Fruit fly (Drosophila melanogaster) whole organism, embryonic: ENCODE measurements around the gene CG43759.
A peak's percentile ranks its signal among the peaks of the same experiment; 100 is the strongest.

Experiments
- CG10147 ChIP-seq: fragments of 200-800 bp; sonication (Bioruptor generic); optimal IDR thresholded peaks from 2 replicates; lab custom pipeline; 2019; ENCODE audit warnings: missing biosample characterization, mild to moderate bottlenecking, missing genetic modification characterization, moderate library complexity
- CG10267 ChIP-seq: fragments of 200-800 bp; sonication (Bioruptor generic); optimal IDR thresholded peaks from 2 replicates; lab custom pipeline; 2018; ENCODE audit warnings: missing biosample characterization, mild to moderate bottlenecking, missing genetic modification characterization, moderate library complexity
- CG10654 ChIP-seq: fragments of 200-800 bp; sonication (Bioruptor generic); optimal IDR thresholded peaks from 2 replicates; lab custom pipeline; 2016; ENCODE audit warnings: missing biosample characterization, missing genetic modification characterization
- CG12071 ChIP-seq: fragments of 200-800 bp; sonication (Bioruptor generic); optimal IDR thresholded peaks from 3 replicates; lab custom pipeline; 2018; ENCODE audit warnings: missing biosample characterization, mild to moderate bottlenecking, missing genetic modification characterization
- CG12391 ChIP-seq: fragments of 200-800 bp; sonication (Bioruptor generic); optimal IDR thresholded peaks from 3 replicates; lab custom pipeline; 2018; ENCODE audit warnings: missing biosample characterization, mild to moderate bottlenecking, missing genetic modification characterization, moderate library complexity
- CG12942 ChIP-seq: fragments of 200-800 bp; sonication (Bioruptor generic); optimal IDR thresholded peaks from 3 replicates; lab custom pipeline; 2016; ENCODE audit warnings: missing biosample characterization, missing genetic modification characterization
- CG1603 ChIP-seq: fragments of 200-800 bp; sonication (Bioruptor generic); optimal IDR thresholded peaks from 2 replicates; lab custom pipeline; 2019; ENCODE audit warnings: missing biosample characterization, mild to moderate bottlenecking, missing genetic modification characterization, moderate library complexity
- CG17359 ChIP-seq: fragments of 200-800 bp; sonication (Bioruptor generic); optimal IDR thresholded peaks from 3 replicates; lab custom pipeline; 2018; ENCODE audit warnings: missing biosample characterization, mild to moderate bottlenecking, missing genetic modification characterization, moderate library complexity
- CG17829 ChIP-seq: fragments of 200-800 bp; optimal IDR thresholded peaks from 2 replicates; lab custom pipeline; 2019; ENCODE audit warnings: missing biosample characterization, mild to moderate bottlenecking, missing genetic modification characterization, moderate library complexity
- CG2116 ChIP-seq: fragments of 200-800 bp; sonication (Bioruptor generic); optimal IDR thresholded peaks from 3 replicates; lab custom pipeline; 2018; ENCODE audit warnings: missing biosample characterization, mild to moderate bottlenecking, missing genetic modification characterization
- CG33213 ChIP-seq: fragments of 200-800 bp; sonication (Bioruptor generic); optimal IDR thresholded peaks from 3 replicates; lab custom pipeline; 2016; ENCODE audit warnings: missing biosample characterization, missing genetic modification characterization
- CG3407 ChIP-seq: fragments of 200-800 bp; sonication (Bioruptor generic); optimal IDR thresholded peaks from 2 replicates; lab custom pipeline; 2018; ENCODE audit warnings: missing biosample characterization, mild to moderate bottlenecking, missing genetic modification characterization
- CG3838 ChIP-seq: fragments of 200-800 bp; sonication (Bioruptor generic); optimal IDR thresholded peaks from 3 replicates; lab custom pipeline; 2016; ENCODE audit warnings: missing biosample characterization, missing genetic modification characterization
- CG3847 ChIP-seq: fragments of 200-800 bp; sonication (Bioruptor generic); IDR thresholded peaks from 2 replicates; pipeline ENCODE4 v1.3.6; 2022; ENCODE audit warnings: missing biosample characterization, missing genetic modification characterization
- CG4424 ChIP-seq: fragments of 200-800 bp; sonication (Bioruptor generic); optimal IDR thresholded peaks from 3 replicates; lab custom pipeline; 2016; ENCODE audit warnings: missing biosample characterization, missing genetic modification characterization
- CG5953 ChIP-seq: fragments of 200-800 bp; sonication (Bioruptor generic); IDR thresholded peaks from 2 replicates; pipeline ENCODE4 v1.3.6; 2022; ENCODE audit warnings: missing biosample characterization, missing genetic modification characterization
- CG7786 ChIP-seq: fragments of 200-800 bp; sonication (Bioruptor generic); optimal IDR thresholded peaks from 2 replicates; lab custom pipeline; 2016; ENCODE audit warnings: missing biosample characterization, missing genetic modification characterization
- CG8944 ChIP-seq: fragments of 200-800 bp; sonication (Bioruptor generic); optimal IDR thresholded peaks from 3 replicates; lab custom pipeline; 2016; ENCODE audit warnings: missing biosample characterization, missing genetic modification characterization
- Dek ChIP-seq: fragments of 200-800 bp; sonication (Bioruptor generic); optimal IDR thresholded peaks from 3 replicates; lab custom pipeline; 2019; ENCODE audit warnings: missing biosample characterization, mild to moderate bottlenecking, missing genetic modification characterization, moderate library complexity
- Dfd ChIP-seq, 2 experiments: fragments of >200 bp; optimal IDR thresholded peaks; 2 replicates each; lab custom pipeline; 2017; ENCODE audit warnings: missing biosample characterization in 2 of 2, missing genetic modification characterization in 2 of 2
- Dp ChIP-seq: fragments of 200-800 bp; sonication (Bioruptor generic); optimal IDR thresholded peaks from 2 replicates; lab custom pipeline; 2018; ENCODE audit warnings: missing biosample characterization, mild to moderate bottlenecking, missing genetic modification characterization, moderate library complexity
- Ets97D ChIP-seq: fragments of 200-800 bp; sonication (Bioruptor generic); optimal IDR thresholded peaks from 3 replicates; lab custom pipeline; 2016; ENCODE audit warnings: missing biosample characterization, missing genetic modification characterization
- Gug ChIP-seq: fragments of 200-800 bp; sonication (Bioruptor generic); IDR thresholded peaks from 4 replicates; pipeline ENCODE4 v1.3.6; 2022; ENCODE audit warnings: missing biosample characterization, missing genetic modification characterization
- H2.0 ChIP-seq: fragments of 200-800 bp; sonication (Bioruptor generic); IDR thresholded peaks from 2 replicates; pipeline ENCODE4 v1.3.6; 2022; ENCODE audit warnings: missing biosample characterization, missing genetic modification characterization
- Jarid2 ChIP-seq: fragments of 200-800 bp; sonication (Bioruptor generic); optimal IDR thresholded peaks from 3 replicates; lab custom pipeline; 2017; ENCODE audit warnings: mild to moderate bottlenecking, missing biosample characterization, missing genetic modification reagents, missing genetic modification characterization
- Kr ChIP-seq: fragments of 200-800 bp; sonication (Bioruptor generic); optimal IDR thresholded peaks from 2 replicates; lab custom pipeline; 2017; ENCODE audit warnings: missing biosample characterization, mild to moderate bottlenecking, missing genetic modification characterization
- Lim3 ChIP-seq: fragments of 200-800 bp; sonication (Bioruptor generic); IDR thresholded peaks from 2 replicates; pipeline ENCODE4 v1.3.6; 2022; ENCODE audit warnings: missing biosample characterization, missing genetic modification characterization
- Mrtf ChIP-seq: fragments of 200-800 bp; sonication (Bioruptor generic); IDR thresholded peaks from 3 replicates; pipeline ENCODE4 v1.3.6; 2022; ENCODE audit warnings: missing biosample characterization, missing genetic modification characterization
- Oaz ChIP-seq: fragments of 200-800 bp; sonication (Bioruptor generic); IDR thresholded peaks from 2 replicates; pipeline ENCODE4 v1.3.6; 2022; ENCODE audit warnings: missing biosample characterization, missing genetic modification characterization
- Six4 ChIP-seq: fragments of 200-800 bp; sonication (Bioruptor generic); optimal IDR thresholded peaks from 2 replicates; lab custom pipeline; 2016; ENCODE audit warnings: missing biosample characterization, missing genetic modification characterization
- Xbp1 ChIP-seq: fragments of 200-800 bp; sonication (Bioruptor generic); optimal IDR thresholded peaks from 3 replicates; lab custom pipeline; 2016; ENCODE audit warnings: missing biosample characterization, mild to moderate bottlenecking, missing genetic modification characterization
- abd-A ChIP-seq: fragments of 200-800 bp; sonication (Bioruptor generic); optimal IDR thresholded peaks from 3 replicates; lab custom pipeline; 2019; ENCODE audit warnings: missing biosample characterization, mild to moderate bottlenecking, missing genetic modification characterization, moderate library complexity
- bcd ChIP-seq: fragments of 200-800 bp; sonication (Bioruptor generic); optimal IDR thresholded peaks from 2 replicates; lab custom pipeline; 2017; ENCODE audit warnings: missing biosample characterization, mild to moderate bottlenecking, missing genetic modification characterization
- bsh ChIP-seq, 2 experiments: fragments of 200-800 bp; sonication (Bioruptor generic); optimal IDR thresholded peaks; 2 replicates each; lab custom pipeline; 2017 to 2018; ENCODE audit warnings: mild to moderate bottlenecking in 2 of 2, missing biosample characterization in 2 of 2, missing genetic modification characterization in 2 of 2, moderate library complexity in 1 of 2
- chif ChIP-seq, 2 experiments: fragments of 200-800 bp; sonication (Bioruptor generic); optimal IDR thresholded peaks; 3 replicates each; lab custom pipeline; 2016; ENCODE audit warnings: missing biosample characterization in 2 of 2, missing genetic modification characterization in 2 of 2
- chm ChIP-seq: fragments of 200-800 bp; sonication (Bioruptor generic); IDR thresholded peaks from 2 replicates; pipeline ENCODE4 v1.3.6; 2022; ENCODE audit warnings: missing biosample characterization, missing genetic modification characterization
- danr ChIP-seq: fragments of 200-800 bp; sonication (Bioruptor generic); IDR thresholded peaks from 2 replicates; pipeline ENCODE4 v1.3.6; 2022; ENCODE audit warnings: missing biosample characterization, missing genetic modification characterization
- dysf ChIP-seq: fragments of 200-800 bp; sonication (Bioruptor generic); IDR thresholded peaks from 3 replicates; pipeline ENCODE4 v1.3.6; 2022; ENCODE audit warnings: missing biosample characterization, missing genetic modification characterization
- eve ChIP-seq, 2 experiments: fragments of >200 bp; optimal IDR thresholded peaks; 2 replicates each; lab custom pipeline; 2017; ENCODE audit warnings: missing biosample characterization in 2 of 2, missing genetic modification characterization in 2 of 2
- ftz-f1 ChIP-seq: fragments of 200-800 bp; sonication (Bioruptor generic); optimal IDR thresholded peaks from 2 replicates; lab custom pipeline; 2016; ENCODE audit warnings: missing biosample characterization, missing genetic modification characterization
- gce ChIP-seq: fragments of 200-800 bp; sonication (Bioruptor generic); IDR thresholded peaks from 3 replicates; pipeline ENCODE4 v1.3.6; 2022; ENCODE audit warnings: missing biosample characterization, missing genetic modification characterization
- gro ChIP-seq: fragments of 200-800 bp; sonication (Bioruptor generic); optimal IDR thresholded peaks from 2 replicates; lab custom pipeline; 2016; ENCODE audit warnings: missing biosample characterization, missing genetic modification characterization
- hbn ChIP-seq: fragments of 200-800 bp; sonication (Bioruptor generic); IDR thresholded peaks from 2 replicates; pipeline ENCODE4 v1.3.6; 2022; ENCODE audit warnings: missing biosample characterization, missing genetic modification characterization; ENCODE audit not compliant: partially characterized antibody
- pho ChIP-seq: fragments of 200-800 bp; sonication (Bioruptor generic); optimal IDR thresholded peaks from 2 replicates; lab custom pipeline; 2016; ENCODE audit warnings: missing biosample characterization, missing genetic modification characterization
- pita ChIP-seq: fragments of 200-800 bp; sonication (Bioruptor generic); optimal IDR thresholded peaks from 2 replicates; lab custom pipeline; 2017; ENCODE audit warnings: missing biosample characterization, mild to moderate bottlenecking, missing genetic modification characterization
- scrt ChIP-seq: fragments of 200-800 bp; sonication (Bioruptor generic); optimal IDR thresholded peaks from 2 replicates; lab custom pipeline; 2018; ENCODE audit warnings: missing biosample characterization, mild to moderate bottlenecking, missing genetic modification characterization, moderate library complexity
- sens ChIP-seq: fragments of 200-800 bp; sonication (Bioruptor generic); peaks from one replicate; lab custom pipeline; 2016; ENCODE audit warnings: missing biosample characterization, missing genetic modification characterization
- sens-2 ChIP-seq: fragments of 200-800 bp; sonication (Bioruptor generic); IDR thresholded peaks from 2 replicates; pipeline ENCODE4 v1.3.6; 2022; ENCODE audit warnings: missing biosample characterization, missing genetic modification characterization
- sob ChIP-seq: fragments of 200-800 bp; sonication (Bioruptor generic); IDR thresholded peaks from 2 replicates; pipeline ENCODE4 v1.3.6; 2022; ENCODE audit warnings: missing biosample characterization, missing genetic modification characterization
- tll ChIP-seq, 2 experiments: fragments of 200-800 bp in 1 of 2; fragments of >200 bp in 1 of 2; sonication (Bioruptor generic) in 1 of 2; optimal IDR thresholded peaks; 2 replicates each; lab custom pipeline; 2017 to 2019; ENCODE audit warnings: missing biosample characterization in 2 of 2, missing genetic modification characterization in 2 of 2, mild to moderate bottlenecking in 1 of 2, moderate library complexity in 1 of 2
- ttk ChIP-seq: fragments of 200-800 bp; sonication (Bioruptor generic); IDR thresholded peaks from 2 replicates; pipeline ENCODE4 v2.1.2; 2022; ENCODE audit warnings: missing biosample characterization, missing genetic modification characterization
- yki ChIP-seq: fragments of >200 bp; optimal IDR thresholded peaks from 3 replicates; lab custom pipeline; 2018

CG43759 gene

dm6 chrX:19008882-19009281, 78.7 kb downstream of the CG43759 start (continued):
- peak; percentile 88 for TF ChIP-seq sens
- peak; percentile 28 for TF ChIP-seq CG10267 (tag; lab: Kevin White, UChicago)
- TF ChIP-seq sob (GFP tag; lab: Robert Waterston, UW), result peak; percentile 61
- peak; percentile 57 for TF ChIP-seq CG4424 (GFP tag; lab: Kevin White, UChicago)
- TF ChIP-seq chm (GFP tag; lab: Robert Waterston, UW), result 0 out of 2 replicates have a peak, but pooled peaks have one; percentile 35
- TF ChIP-seq gce, result peak; percentile 55; the same call in 1 of the 3 replicates
- TF ChIP-seq Dfd (GFP tag; optimal IDR thresholded peaks at IDR 0.05; lab: Kevin White, UChicago), result no peak
- no peak for TF ChIP-seq hbn (GFP tag; lab: Robert Waterston, UW)
- TF ChIP-seq H2.0, result peak; percentile 54
- TF ChIP-seq CG3847 (GFP tag; lab: Robert Waterston, UW), result no peak
- TF ChIP-seq abd-A (tag; lab: Kevin White, UChicago), result no peak
- no peak; the same call in 3 of the 4 replicates for TF ChIP-seq Gug (GFP tag; lab: Robert Waterston, UW)
- TF ChIP-seq Oaz (GFP tag; lab: Robert Waterston, UW), result no peak
- no peak for TF ChIP-seq Kr
- TF ChIP-seq CG10654 (GFP tag; lab: Kevin White, UChicago), result no peak
- no peak for TF ChIP-seq CG3838
- no peak for TF ChIP-seq ftz-f1 (GFP tag; lab: Kevin White, UChicago)
- TF ChIP-seq Dp (GFP tag; lab: Kevin White, UChicago), result no peak
- TF ChIP-seq gro (GFP tag; lab: Kevin White, UChicago), result no peak
- peak; percentile 41 for TF ChIP-seq CG8944
- no peak for TF ChIP-seq Ets97D (GFP tag; lab: Kevin White, UChicago)
- TF ChIP-seq dysf, result peak; percentile 55
- peak; percentile 39 for TF ChIP-seq CG17829 (tag; lab: Kevin White, UChicago)
- TF ChIP-seq CG12391 (tag; lab: Kevin White, UChicago), result peak; percentile 46
- peak; percentile 51 for TF ChIP-seq Xbp1 (GFP tag; lab: Kevin White, UChicago)
- TF ChIP-seq danr (GFP tag; lab: Robert Waterston, UW), result no peak
- TF ChIP-seq CG10147 (GFP tag; lab: Kevin White, UChicago), result no peak
- peak; percentile 0 for TF ChIP-seq CG33213 (GFP tag; lab: Kevin White, UChicago)
- no peak for TF ChIP-seq tll (GFP tag; optimal IDR thresholded peaks at IDR 0.05; lab: Kevin White, UChicago)
- peak; percentile 29 to 31 for TF ChIP-seq chif (GFP tag; optimal IDR thresholded peaks at IDR 0.05; lab: Kevin White, UChicago)
- TF ChIP-seq Six4, result peak; percentile 16
- TF ChIP-seq Mrtf, result 0 out of 3 replicates have a peak, but pooled peaks have one; percentile 27
- TF ChIP-seq eve (GFP tag; optimal IDR thresholded peaks at IDR 0.05; lab: Kevin White, UChicago), result peak in 1 of 2 experiments; percentile 74
- peak; percentile 42 for TF ChIP-seq CG1603 (tag; lab: Kevin White, UChicago)
- no peak for TF ChIP-seq pita (GFP tag; lab: Kevin White, UChicago)
- peak; percentile 55 for TF ChIP-seq CG17359
- TF ChIP-seq CG2116 (GFP tag; lab: Kevin White, UChicago), result no peak
- TF ChIP-seq pho (GFP tag; lab: Kevin White, UChicago), result no peak
- peak; percentile 60 for TF ChIP-seq ttk
- TF ChIP-seq CG12942 (GFP tag; lab: Kevin White, UChicago), result no peak
- TF ChIP-seq Lim3 (GFP tag; lab: Robert Waterston, UW), result no peak
- TF ChIP-seq sens-2 (GFP tag; lab: Robert Waterston, UW), result peak; percentile 49; the same call in 1 of the 2 replicates
- TF ChIP-seq CG7786 (GFP tag; lab: Kevin White, UChicago), result no peak
- TF ChIP-seq Dek (tag; lab: Kevin White, UChicago), result no peak
- no peak for TF ChIP-seq yki (lab: Kevin White, UChicago)
- peak in 1 of 2 experiments; percentile 68 for TF ChIP-seq bsh (GFP tag; optimal IDR thresholded peaks at IDR 0.05; lab: Kevin White, UChicago)
- TF ChIP-seq bcd, result no peak
- TF ChIP-seq scrt (GFP tag; lab: Kevin White, UChicago), result no peak
- peak; percentile 50 for TF ChIP-seq CG5953 (GFP tag; lab: Robert Waterston, UW)
- TF ChIP-seq CG12071 (GFP tag; lab: Kevin White, UChicago), result peak; percentile 15
- TF ChIP-seq Jarid2 (GFP tag; lab: Kevin White, UChicago), result no peak
- peak; percentile 40 for TF ChIP-seq CG3407 (GFP tag; lab: Kevin White, UChicago)
